Worm (Caenorhabditis elegans): ENCODE data around the gene F36H5.17.
"Not testable (repeated sequence)": the region's sequence is repeated elsewhere in the genome, so short reads cannot be mapped to it uniquely, and the experiment has no call there.

- TF ChIP-seq nhr-237 (tag; optimal IDR thresholded peaks at IDR 0.05); unc-98 (GFP tag; IDR thresholded peaks at IDR 0.05): not testable (repeated sequence)
Measured at ce11 chrII:1771347-1771746, 15.4 kb upstream of the F36H5.17 start, which contains the start of gene math-26.

Measured in whole organism, L1 larva.